Worm (Caenorhabditis elegans) whole organism, young adult: ENCODE results near the gene gem-1.

Experiments used
- B0035.1 ChIP-seq: sonication (generic microtip); optimal IDR thresholded peaks from 2 replicates; lab custom pipeline; 2016; ENCODE audit warnings: missing genetic modification characterization, mild to moderate bottlenecking, missing compliant biosample characterization, missing genotype, missing genetic modification reagents
- C06A6.2 ChIP-seq: fragments of 200-800 bp; sonication (Bioruptor generic); conservative IDR thresholded peaks from 2 replicates; pipeline ENCODE4 v1.3.6; 2022; ENCODE audit warnings: missing genetic modification characterization, missing compliant biosample characterization
- F49E8.2 ChIP-seq: sonication (generic microtip); optimal IDR thresholded peaks from 3 replicates; lab custom pipeline; 2017; ENCODE audit warnings: missing genetic modification characterization, mild to moderate bottlenecking, missing compliant biosample characterization, antibody characterized with exemption, moderate library complexity; ENCODE audit not compliant: insufficient read depth
- F52B5.7 ChIP-seq: sonication (generic microtip); optimal IDR thresholded peaks from 2 replicates; lab custom pipeline; 2016; ENCODE audit warnings: mild to moderate bottlenecking, missing genetic modification characterization, missing compliant biosample characterization
- F57A8.1 ChIP-seq: fragments of 200-800 bp; sonication (Bioruptor generic); optimal IDR thresholded peaks from 2 replicates; lab custom pipeline; 2018; ENCODE audit warnings: mild to moderate bottlenecking, missing genetic modification characterization, moderate library complexity, missing compliant biosample characterization
- T26A5.8 ChIP-seq: sonication (generic microtip); optimal IDR thresholded peaks from 2 replicates; lab custom pipeline; 2016; ENCODE audit warnings: missing genetic modification characterization, missing compliant biosample characterization
- Y53F4B.3 ChIP-seq: fragments of 200-800 bp; sonication (Bioruptor generic); IDR thresholded peaks from 2 replicates; pipeline ENCODE4 v1.3.6; 2022; ENCODE audit warnings: missing genetic modification reagents, missing genetic modification characterization, missing compliant biosample characterization
- Y67H2A.10 ChIP-seq: fragments of 200-800 bp; sonication (Bioruptor generic); conservative IDR thresholded peaks from 2 replicates; pipeline ENCODE4 v1.3.6; 2022; ENCODE audit warnings: missing genetic modification reagents, missing genetic modification characterization, missing compliant biosample characterization
- Y95B8A.8 ChIP-seq: fragments of 200-800 bp; sonication (Bioruptor generic); IDR thresholded peaks from 2 replicates; pipeline ENCODE4 v1.3.6; 2022; ENCODE audit warnings: missing genetic modification reagents, missing genetic modification characterization, missing compliant biosample characterization
- ama-1 ChIP-seq, 3 experiments: fragments of 150-350 bp in 1 of 3; sonication (generic microtip) in 2 of 3; optimal IDR thresholded peaks; 2 replicates each; lab custom pipeline; 2014 to 2018; ENCODE audit warnings: missing biosample characterization in 2 of 3, missing genetic modification characterization in 2 of 3, missing genetic modification reagents in 2 of 3
- aptf-2 ChIP-seq: fragments of 200-800 bp; sonication (Bioruptor generic); conservative IDR thresholded peaks from 2 replicates; pipeline ENCODE4 v1.3.6; 2022; ENCODE audit warnings: missing genetic modification reagents, missing genetic modification characterization, missing compliant biosample characterization
- aptf-3 ChIP-seq: fragments of 200-800 bp; sonication (Bioruptor generic); IDR thresholded peaks from 2 replicates; pipeline ENCODE4 v1.3.6; 2022; ENCODE audit warnings: missing genetic modification characterization, missing compliant biosample characterization
- atf-7 ChIP-seq: sonication (generic microtip); optimal IDR thresholded peaks from 2 replicates; lab custom pipeline; 2017; ENCODE audit warnings: mild to moderate bottlenecking, missing genetic modification characterization, missing compliant biosample characterization
- athp-1 ChIP-seq: sonication (generic microtip); optimal IDR thresholded peaks from 2 replicates; lab custom pipeline; 2017; ENCODE audit warnings: mild to moderate bottlenecking, missing genetic modification characterization, missing compliant biosample characterization
- attf-5 ChIP-seq: fragments of 200-800 bp; sonication (Bioruptor generic); optimal IDR thresholded peaks from 2 replicates; lab custom pipeline; 2018; ENCODE audit warnings: mild to moderate bottlenecking, missing genetic modification characterization, missing compliant biosample characterization
- ceh-100 ChIP-seq: fragments of 200-800 bp; sonication (Bioruptor generic); IDR thresholded peaks from 2 replicates; pipeline ENCODE4 v1.3.6; 2022; ENCODE audit warnings: missing genetic modification reagents, missing genetic modification characterization, missing compliant biosample characterization
- ceh-91 ChIP-seq: fragments of 200-800 bp; sonication (Bioruptor generic); IDR thresholded peaks from 2 replicates; pipeline ENCODE4 v1.3.6; 2022; ENCODE audit warnings: missing genetic modification reagents, missing genetic modification characterization, missing compliant biosample characterization
- chd-7 ChIP-seq: sonication (generic microtip); optimal IDR thresholded peaks from 2 replicates; lab custom pipeline; 2016; ENCODE audit warnings: mild to moderate bottlenecking, missing genetic modification characterization, moderate library complexity, missing compliant biosample characterization
- dpff-1 ChIP-seq: sonication (generic microtip); optimal IDR thresholded peaks from 2 replicates; lab custom pipeline; 2017; ENCODE audit warnings: mild to moderate bottlenecking, missing genetic modification characterization, missing compliant biosample characterization
- efl-1 ChIP-seq: fragments of 150-350 bp; optimal IDR thresholded peaks from 2 replicates; lab custom pipeline; 2014; ENCODE audit warnings: missing biosample characterization, missing genetic modification reagents, missing genetic modification characterization
- egl-18 ChIP-seq: fragments of 200-800 bp; sonication (Bioruptor generic); IDR thresholded peaks from 2 replicates; pipeline ENCODE4 v1.3.6; 2022; ENCODE audit warnings: missing genetic modification reagents, missing genetic modification characterization, missing compliant biosample characterization
- ekl-4 ChIP-seq: fragments of 200-800 bp; sonication (Bioruptor generic); IDR thresholded peaks from 2 replicates; pipeline ENCODE4 v1.3.6; 2022; ENCODE audit warnings: missing genetic modification reagents, missing genetic modification characterization, missing compliant biosample characterization
- hlh-26 ChIP-seq: fragments of 200-800 bp; sonication (Bioruptor generic); conservative IDR thresholded peaks from 2 replicates; pipeline ENCODE4 v1.3.6; 2022; ENCODE audit warnings: missing genetic modification reagents, missing genetic modification characterization, missing compliant biosample characterization
- hmg-20 ChIP-seq: fragments of 200-800 bp; sonication (Bioruptor generic); IDR thresholded peaks from 2 replicates; pipeline ENCODE4 v1.3.6; 2022; ENCODE audit warnings: missing genetic modification reagents, missing genetic modification characterization, missing compliant biosample characterization
- hsf-1 ChIP-seq: fragments of 200-800 bp; sonication (Bioruptor generic); IDR thresholded peaks from 2 replicates; pipeline ENCODE4 v1.3.6; 2022; ENCODE audit warnings: missing genetic modification reagents, missing genetic modification characterization, missing compliant biosample characterization
- lag-1 ChIP-seq: fragments of 200-800 bp; sonication (Bioruptor generic); IDR thresholded peaks from 2 replicates; pipeline ENCODE4 v1.3.6; 2022; ENCODE audit warnings: missing genetic modification reagents, missing genetic modification characterization, missing compliant biosample characterization
- lin-26 ChIP-seq: fragments of 200-800 bp; sonication (Bioruptor generic); IDR thresholded peaks from 2 replicates; pipeline ENCODE4 v1.3.6; 2022; ENCODE audit warnings: missing genetic modification reagents, missing genetic modification characterization, missing compliant biosample characterization
- lin-35 ChIP-seq, 3 experiments: fragments of 150-350 bp in 2 of 3; sonication (generic microtip) in 1 of 3; optimal IDR thresholded peaks; 2 replicates each; lab custom pipeline; 2014 to 2018; ENCODE audit warnings: missing biosample characterization in 3 of 3, missing genetic modification characterization in 3 of 3, missing genetic modification reagents in 3 of 3
- lin-54 ChIP-seq: fragments of 200-800 bp; sonication (Bioruptor generic); optimal IDR thresholded peaks from 2 replicates; lab custom pipeline; 2018; ENCODE audit warnings: mild to moderate bottlenecking, missing genetic modification characterization, missing compliant biosample characterization
- lir-1 ChIP-seq: fragments of 200-800 bp; sonication (Bioruptor generic); conservative IDR thresholded peaks from 2 replicates; pipeline ENCODE4 v1.3.6; 2022; ENCODE audit warnings: missing genetic modification reagents, missing genetic modification characterization, missing compliant biosample characterization
- lsl-1 ChIP-seq: fragments of 200-800 bp; sonication (Bioruptor generic); optimal IDR thresholded peaks from 2 replicates; lab custom pipeline; 2018; ENCODE audit warnings: mild to moderate bottlenecking, missing genetic modification characterization, moderate library complexity, missing compliant biosample characterization
- madf-3 ChIP-seq: fragments of 200-800 bp; sonication (Bioruptor generic); IDR thresholded peaks from 2 replicates; pipeline ENCODE4 v1.3.6; 2022; ENCODE audit warnings: missing genetic modification reagents, missing genetic modification characterization, missing compliant biosample characterization
- madf-6 ChIP-seq: fragments of 200-800 bp; sonication (Bioruptor generic); IDR thresholded peaks from 2 replicates; pipeline ENCODE4 v1.3.6; 2022; ENCODE audit warnings: missing genetic modification reagents, missing genetic modification characterization, missing compliant biosample characterization
- mcd-1 ChIP-seq: fragments of 200-800 bp; sonication (Bioruptor generic); IDR thresholded peaks from 2 replicates; pipeline ENCODE4 v1.3.6; 2022; ENCODE audit warnings: missing genetic modification reagents, missing genetic modification characterization, missing compliant biosample characterization
- mxl-1 ChIP-seq: sonication (generic microtip); optimal IDR thresholded peaks from 2 replicates; lab custom pipeline; 2016; ENCODE audit warnings: missing genetic modification characterization, missing compliant biosample characterization
- nfyb-1 ChIP-seq: fragments of 200-800 bp; sonication (Bioruptor generic); IDR thresholded peaks from 2 replicates; pipeline ENCODE4 v1.3.6; 2022; ENCODE audit warnings: missing genetic modification reagents, missing genetic modification characterization, missing compliant biosample characterization
- nhr-27 ChIP-seq: fragments of 200-800 bp; sonication (Bioruptor generic); optimal IDR thresholded peaks from 2 replicates; lab custom pipeline; 2018; ENCODE audit warnings: mild to moderate bottlenecking, missing genetic modification characterization, moderate library complexity, missing compliant biosample characterization
- rcor-1 ChIP-seq: fragments of 200-800 bp; sonication (Bioruptor generic); IDR thresholded peaks from 2 replicates; pipeline ENCODE4 v1.3.6; 2022; ENCODE audit warnings: missing genetic modification reagents, missing genetic modification characterization, missing compliant biosample characterization
- sdz-38 ChIP-seq: sonication (generic microtip); optimal IDR thresholded peaks from 2 replicates; lab custom pipeline; 2016; ENCODE audit warnings: missing genotype, missing genetic modification characterization, missing compliant biosample characterization
- sea-2 ChIP-seq: fragments of 200-800 bp; sonication (Bioruptor generic); IDR thresholded peaks from 2 replicates; pipeline ENCODE4 v1.3.6; 2022; ENCODE audit warnings: missing genetic modification characterization, missing compliant biosample characterization
- snpc-4 ChIP-seq, 5 experiments: fragments of 150-350 bp in 1 of 5; sonication (generic microtip) in 4 of 5; optimal IDR thresholded peaks; 2 replicates each; lab custom pipeline; 2014 to 2018; ENCODE audit warnings: missing genetic modification characterization in 5 of 5, missing biosample characterization in 3 of 5, antibody characterized with exemption in 2 of 5, mild to moderate bottlenecking in 2 of 5, missing compliant biosample characterization in 2 of 5, missing genotype in 2 of 5, moderate library complexity in 2 of 5, missing genetic modification reagents in 1 of 5
- sptf-2 ChIP-seq: fragments of 200-800 bp; sonication (Bioruptor generic); optimal IDR thresholded peaks from 2 replicates; lab custom pipeline; 2018; ENCODE audit warnings: mild to moderate bottlenecking, missing genetic modification characterization, missing compliant biosample characterization
- tbp1 ChIP-seq: fragments of 200-800 bp; sonication (Bioruptor generic); optimal IDR thresholded peaks from 2 replicates; lab custom pipeline; 2018; ENCODE audit warnings: mild to moderate bottlenecking, missing genetic modification characterization, missing compliant biosample characterization
- tbx-9 ChIP-seq: sonication (generic microtip); optimal IDR thresholded peaks from 2 replicates; lab custom pipeline; 2016; ENCODE audit warnings: borderline replicate concordance, missing genetic modification characterization, inconsistent platforms, missing compliant biosample characterization
- tlf-1 ChIP-seq: fragments of 200-800 bp; sonication (Bioruptor generic); optimal IDR thresholded peaks from 2 replicates; lab custom pipeline; 2018; ENCODE audit warnings: mild to moderate bottlenecking, missing genetic modification characterization, missing compliant biosample characterization
- ztf-18 ChIP-seq: sonication (generic microtip); optimal IDR thresholded peaks from 2 replicates; lab custom pipeline; 2016; ENCODE audit warnings: missing genotype, mild to moderate bottlenecking, missing genetic modification characterization, missing compliant biosample characterization
- ztf-22 ChIP-seq: fragments of 200-800 bp; sonication (Bioruptor generic); optimal IDR thresholded peaks from 2 replicates; lab custom pipeline; 2018; ENCODE audit warnings: mild to moderate bottlenecking, missing genetic modification characterization, moderate library complexity, missing compliant biosample characterization
- ztf-25 ChIP-seq: fragments of 200-800 bp; sonication (Bioruptor generic); IDR thresholded peaks from 2 replicates; pipeline ENCODE4 v1.3.6; 2022; ENCODE audit warnings: missing genetic modification reagents, missing genetic modification characterization, missing compliant biosample characterization
- ztf-6 ChIP-seq: fragments of 200-800 bp; sonication (Bioruptor generic); IDR thresholded peaks from 2 replicates; pipeline ENCODE4 v1.3.6; 2022; ENCODE audit warnings: missing genetic modification reagents, missing genetic modification characterization, missing compliant biosample characterization

Gene gem-1

DNA sequence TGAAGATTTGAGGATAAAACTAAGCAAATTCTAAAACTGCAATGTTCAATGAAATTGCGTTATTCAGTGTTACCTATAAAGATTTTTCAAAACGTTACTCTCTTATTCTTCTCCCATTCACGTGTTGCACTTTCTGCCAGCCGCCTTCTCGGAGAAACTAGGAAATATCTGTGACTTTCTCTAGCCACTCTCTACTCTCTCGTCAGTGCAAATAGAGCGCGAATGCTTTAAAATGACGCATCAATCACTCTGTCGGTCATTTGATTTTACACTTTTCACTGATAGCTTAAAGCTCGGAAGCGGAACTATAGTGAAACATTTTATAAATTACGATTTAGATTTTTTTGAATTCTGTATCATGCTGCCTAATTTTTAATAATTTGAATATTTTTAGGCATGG lies 47.9 kb downstream of the gem-1 start (continued):
- TF ChIP-seq chd-7 (tag; lab: Kevin White, UChicago) = no peak
- TF ChIP-seq hsf-1 (GFP tag; lab: Robert Waterston, UW) = no peak
- no peak for TF ChIP-seq snpc-4 (GFP tag; optimal IDR thresholded peaks at IDR 0.05; lab: Kevin White, UChicago)
- no peak for TF ChIP-seq snpc-4 (tag; optimal IDR thresholded peaks at IDR 0.05; lab: Kevin White, UChicago)
- TF ChIP-seq ztf-22 = no peak
- TF ChIP-seq sptf-2 (GFP tag; lab: Kevin White, UChicago) = no peak
- TF ChIP-seq attf-5 = peak; percentile 62
- TF ChIP-seq hlh-26 (GFP tag; lab: Robert Waterston, UW) = no peak
- no peak for TF ChIP-seq ceh-91 (GFP tag; lab: Robert Waterston, UW)
- TF ChIP-seq lin-26 (GFP tag; lab: Robert Waterston, UW) = no peak
- TF ChIP-seq ekl-4 (GFP tag; lab: Robert Waterston, UW) = 0 out of 2 replicates have a peak, but pooled peaks have one; percentile 13
- no peak for TF ChIP-seq ceh-100 (GFP tag; lab: Robert Waterston, UW)
- TF ChIP-seq tlf-1 (GFP tag; lab: Kevin White, UChicago) = no peak
- TF ChIP-seq aptf-2 (GFP tag; lab: Robert Waterston, UW) = no peak
- TF ChIP-seq lir-1 (GFP tag; lab: Robert Waterston, UW) = no peak
- no peak for TF ChIP-seq sea-2 (GFP tag; lab: Robert Waterston, UW)
- TF ChIP-seq F52B5.7 (tag; lab: Kevin White, UChicago) = no peak
- no peak for TF ChIP-seq rcor-1 (GFP tag; lab: Robert Waterston, UW)
- TF ChIP-seq mcd-1 (GFP tag; lab: Robert Waterston, UW) = peak; percentile 76
- TF ChIP-seq athp-1 (tag; lab: Kevin White, UChicago) = no peak
- no peak for TF ChIP-seq efl-1
- no peak for TF ChIP-seq C06A6.2 (GFP tag; lab: Robert Waterston, UW)
- no peak for TF ChIP-seq madf-6 (GFP tag; lab: Robert Waterston, UW)
- TF ChIP-seq hmg-20 (GFP tag; lab: Robert Waterston, UW) = no peak
- TF ChIP-seq F49E8.2 (tag; lab: Kevin White, UChicago) = no peak
- no peak for TF ChIP-seq Y95B8A.8 (GFP tag; lab: Robert Waterston, UW)
- no peak for TF ChIP-seq aptf-3 (GFP tag; lab: Robert Waterston, UW)
- TF ChIP-seq lin-35 (GFP tag; optimal IDR thresholded peaks at IDR 0.05; lab: Kevin White, UChicago) = no peak
- TF ChIP-seq mxl-1 (tag; lab: Kevin White, UChicago) = no peak
- TF ChIP-seq egl-18 = no peak
- TF ChIP-seq lag-1 = no peak
- no peak for TF ChIP-seq ztf-18 (tag; lab: Kevin White, UChicago)
- no peak for TF ChIP-seq nhr-27 (tag; lab: Kevin White, UChicago)
- no peak for TF ChIP-seq lsl-1 (GFP tag; lab: Kevin White, UChicago)
- no peak for TF ChIP-seq B0035.1 (tag; lab: Kevin White, UChicago)
- TF ChIP-seq madf-3 = no peak
- peak; percentile 37 for TF ChIP-seq tbp1 (GFP tag; lab: Kevin White, UChicago)
- no peak for TF ChIP-seq ama-1 (optimal IDR thresholded peaks at IDR 0.05; lab: Kevin White, UChicago)
- TF ChIP-seq ama-1 (GFP tag; optimal IDR thresholded peaks at IDR 0.05; lab: Kevin White, UChicago) = no peak
- no peak for TF ChIP-seq F57A8.1 (GFP tag; lab: Kevin White, UChicago)
- no peak for TF ChIP-seq ztf-25 (GFP tag; lab: Robert Waterston, UW)
- no peak for TF ChIP-seq Y53F4B.3 (GFP tag; lab: Robert Waterston, UW)
- no peak for TF ChIP-seq sdz-38 (tag; lab: Kevin White, UChicago)
- no peak for TF ChIP-seq Y67H2A.10
- no peak for TF ChIP-seq nfyb-1 (GFP tag; lab: Robert Waterston, UW)
- TF ChIP-seq ztf-6 (GFP tag; lab: Robert Waterston, UW) = no peak
- TF ChIP-seq dpff-1 = no peak
- TF ChIP-seq T26A5.8 (tag; lab: Kevin White, UChicago) = no peak
- TF ChIP-seq tbx-9 = no peak
- peak; percentile 25 for TF ChIP-seq atf-7 (tag; lab: Kevin White, UChicago)
- TF ChIP-seq lin-54 (GFP tag; lab: Kevin White, UChicago) = no peak
